Fruit fly (Drosophila melanogaster) whole organism, embryonic: ENCODE results near the gene lgs.

Experiments
- Bdp1 ChIP-seq: fragments of 200-800 bp; sonication (Bioruptor generic); optimal IDR thresholded peaks from 3 replicates; lab custom pipeline; 2016; ENCODE audit warnings: missing biosample characterization, missing genetic modification characterization
- CG10431 ChIP-seq: fragments of 200-800 bp; sonication (Bioruptor generic); optimal IDR thresholded peaks from 3 replicates; lab custom pipeline; 2018; ENCODE audit warnings: missing biosample characterization, mild to moderate bottlenecking, missing genetic modification characterization
- CG11093 ChIP-seq: fragments of 200-800 bp; sonication (Bioruptor generic); IDR thresholded peaks from 3 replicates; pipeline ENCODE4 v1.3.6; 2022; ENCODE audit warnings: missing biosample characterization, missing genetic modification characterization
- CG15269 ChIP-seq: fragments of 200-800 bp; sonication (Bioruptor generic); optimal IDR thresholded peaks from 2 replicates; lab custom pipeline; 2018; ENCODE audit warnings: missing biosample characterization, mild to moderate bottlenecking, missing genetic modification characterization, moderate library complexity
- CG17328 ChIP-seq: fragments of 200-800 bp; sonication (Bioruptor generic); IDR thresholded peaks from 2 replicates; pipeline ENCODE4 v1.3.6; 2022; ENCODE audit warnings: missing biosample characterization, missing genetic modification characterization
- CG17359 ChIP-seq: fragments of 200-800 bp; sonication (Bioruptor generic); optimal IDR thresholded peaks from 3 replicates; lab custom pipeline; 2018; ENCODE audit warnings: missing biosample characterization, mild to moderate bottlenecking, missing genetic modification characterization, moderate library complexity
- CG17612 ChIP-seq: fragments of 200-800 bp; sonication (Bioruptor generic); IDR thresholded peaks from 2 replicates; pipeline ENCODE4 v1.3.6; 2022; ENCODE audit warnings: missing biosample characterization, missing genetic modification characterization
- CG17829 ChIP-seq: fragments of 200-800 bp; optimal IDR thresholded peaks from 2 replicates; lab custom pipeline; 2019; ENCODE audit warnings: missing biosample characterization, mild to moderate bottlenecking, missing genetic modification characterization, moderate library complexity
- CG2199 ChIP-seq: fragments of 200-800 bp; sonication (Bioruptor generic); IDR thresholded peaks from 3 replicates; pipeline ENCODE4 v1.3.6; 2022; ENCODE audit warnings: missing biosample characterization, missing genetic modification characterization
- CG2202 ChIP-seq: fragments of 200-800 bp; sonication (Bioruptor generic); optimal IDR thresholded peaks from 2 replicates; lab custom pipeline; 2018; ENCODE audit warnings: missing biosample characterization, mild to moderate bottlenecking, missing genetic modification characterization
- CG6683 ChIP-seq: fragments of 200-800 bp; sonication (Bioruptor generic); optimal IDR thresholded peaks from 2 replicates; lab custom pipeline; 2017; ENCODE audit warnings: missing biosample characterization, mild to moderate bottlenecking, missing genetic modification characterization, missing genetic modification reagents
- CG6813 ChIP-seq: fragments of 200-800 bp; sonication (Bioruptor generic); optimal IDR thresholded peaks from 2 replicates; lab custom pipeline; 2017; ENCODE audit warnings: missing biosample characterization, missing genetic modification characterization, mild to moderate bottlenecking, moderate library complexity, missing genetic modification reagents
- CG7372 ChIP-seq: fragments of 200-800 bp; sonication (Bioruptor generic); IDR thresholded peaks from 2 replicates; pipeline ENCODE4 v1.3.6; 2022; ENCODE audit warnings: missing biosample characterization, missing genetic modification characterization
- CG7556 ChIP-seq: fragments of 200-800 bp; sonication (Bioruptor generic); optimal IDR thresholded peaks from 2 replicates; lab custom pipeline; 2017; ENCODE audit warnings: missing biosample characterization, mild to moderate bottlenecking, missing genetic modification characterization
- CG8388 ChIP-seq: fragments of 200-800 bp; sonication (Bioruptor generic); optimal IDR thresholded peaks from 2 replicates; lab custom pipeline; 2019; ENCODE audit warnings: missing biosample characterization, mild to moderate bottlenecking, missing genetic modification characterization, moderate library complexity
- Dad ChIP-seq: fragments of 200-800 bp; sonication (Bioruptor generic); optimal IDR thresholded peaks from 3 replicates; lab custom pipeline; 2016; ENCODE audit warnings: missing biosample characterization, missing genetic modification characterization
- Doc2 ChIP-seq: fragments of 200-800 bp; sonication (Bioruptor generic); IDR thresholded peaks from 2 replicates; pipeline ENCODE4 v1.3.6; 2022; ENCODE audit warnings: missing biosample characterization, missing genetic modification characterization
- Elba2 ChIP-seq: fragments of 200-800 bp; sonication (Bioruptor generic); optimal IDR thresholded peaks from 3 replicates; lab custom pipeline; 2016; ENCODE audit warnings: missing biosample characterization, missing genetic modification characterization
- Ets65A ChIP-seq: fragments of 200-800 bp; sonication (Bioruptor generic); peaks from one replicate; lab custom pipeline; 2016; ENCODE audit warnings: missing biosample characterization, missing genetic modification characterization
- NFAT ChIP-seq: fragments of 200-800 bp; sonication (Bioruptor generic); IDR thresholded peaks from 2 replicates; pipeline ENCODE4 v1.3.6; 2022; ENCODE audit warnings: missing biosample characterization, missing genetic modification characterization
- Nf-YB ChIP-seq: fragments of 200-800 bp; sonication (Bioruptor generic); optimal IDR thresholded peaks from 3 replicates; lab custom pipeline; 2019; ENCODE audit warnings: missing biosample characterization, mild to moderate bottlenecking, missing genetic modification characterization, moderate library complexity
- Nf-YC ChIP-seq: fragments of 200-800 bp; optimal IDR thresholded peaks from 3 replicates; lab custom pipeline; 2019; ENCODE audit warnings: missing biosample characterization, mild to moderate bottlenecking, missing genetic modification characterization, moderate library complexity
- PHDP ChIP-seq: fragments of 200-800 bp; sonication (Bioruptor generic); optimal IDR thresholded peaks from 3 replicates; lab custom pipeline; 2018; ENCODE audit warnings: missing biosample characterization, mild to moderate bottlenecking, missing genetic modification characterization, moderate library complexity
- Rfx ChIP-seq: fragments of 200-800 bp; sonication (Bioruptor generic); IDR thresholded peaks from 2 replicates; pipeline ENCODE4 v1.3.6; 2022; ENCODE audit warnings: missing biosample characterization, missing genetic modification characterization
- Spps ChIP-seq: fragments of 200-800 bp; sonication (Bioruptor generic); optimal IDR thresholded peaks from 2 replicates; lab custom pipeline; 2018; ENCODE audit warnings: missing biosample characterization, mild to moderate bottlenecking, missing genetic modification characterization
- Ssrp ChIP-seq: fragments of 200-800 bp; sonication (Bioruptor generic); optimal IDR thresholded peaks from 2 replicates; lab custom pipeline; 2018; ENCODE audit warnings: missing biosample characterization, mild to moderate bottlenecking, missing genetic modification characterization, moderate library complexity
- TFAM ChIP-seq: fragments of 200-800 bp; sonication (Bioruptor generic); optimal IDR thresholded peaks from 2 replicates; lab custom pipeline; 2017; ENCODE audit warnings: missing biosample characterization, missing genetic modification characterization, inconsistent platforms
- aop ChIP-seq: fragments of 200-800 bp; sonication (Bioruptor generic); IDR thresholded peaks from 2 replicates; pipeline ENCODE4 v1.3.6; 2022; ENCODE audit warnings: missing biosample characterization, missing genetic modification characterization
- btn ChIP-seq: fragments of 200-800 bp; sonication (Bioruptor generic); optimal IDR thresholded peaks from 2 replicates; lab custom pipeline; 2016; ENCODE audit warnings: missing biosample characterization, missing genetic modification characterization
- cas ChIP-seq: fragments of 200-800 bp; sonication (Bioruptor generic); IDR thresholded peaks from 2 replicates; pipeline ENCODE4 v1.3.6; 2022; ENCODE audit warnings: missing biosample characterization, missing genetic modification characterization
- fd102C ChIP-seq: fragments of 200-800 bp; sonication (Bioruptor generic); optimal IDR thresholded peaks from 2 replicates; lab custom pipeline; 2018; ENCODE audit warnings: missing biosample characterization, mild to moderate bottlenecking, missing genetic modification characterization, moderate library complexity
- gsb-n ChIP-seq: fragments of 200-800 bp; sonication (Bioruptor generic); optimal IDR thresholded peaks from 3 replicates; lab custom pipeline; 2018; ENCODE audit warnings: missing biosample characterization, mild to moderate bottlenecking, missing genetic modification characterization
- p53 ChIP-seq: fragments of 200-800 bp; sonication (Bioruptor generic); optimal IDR thresholded peaks from 2 replicates; lab custom pipeline; 2016; ENCODE audit warnings: missing biosample characterization, missing genetic modification characterization
- pan ChIP-seq, 4 experiments: fragments of >200 bp in 3 of 4; fragments of 200-800 bp in 1 of 4; sonication (Bioruptor generic) in 1 of 4; optimal IDR thresholded peaks in 3 of 4; IDR thresholded peaks in 1 of 4; 2 replicates each; pipeline versions ENCODE4 v1.3.6 to Lab custom; 2017 to 2022; ENCODE audit warnings: missing biosample characterization in 2 of 4, missing genetic modification characterization in 2 of 4, mixed read lengths in 1 of 4
- pros ChIP-seq: fragments of 200-800 bp; sonication (Bioruptor generic); optimal IDR thresholded peaks from 3 replicates; lab custom pipeline; 2019; ENCODE audit warnings: missing biosample characterization, mild to moderate bottlenecking, missing genetic modification characterization, moderate library complexity
- psq ChIP-seq: fragments of 200-800 bp; sonication (Bioruptor generic); optimal IDR thresholded peaks from 2 replicates; lab custom pipeline; 2017; ENCODE audit warnings: missing biosample characterization, missing genetic modification characterization
- sens ChIP-seq: fragments of 200-800 bp; sonication (Bioruptor generic); peaks from one replicate; lab custom pipeline; 2016; ENCODE audit warnings: missing biosample characterization, missing genetic modification characterization
- z ChIP-seq: fragments of 200-800 bp; sonication (Bioruptor generic); IDR thresholded peaks from 3 replicates; pipeline ENCODE4 v1.3.6; 2022; ENCODE audit warnings: missing biosample characterization, missing genetic modification characterization
- zfh1 ChIP-seq: fragments of 200-800 bp; sonication (Bioruptor generic); IDR thresholded peaks from 3 replicates; pipeline ENCODE4 v1.3.6; 2022; ENCODE audit warnings: missing biosample characterization, missing genetic modification characterization

The lgs gene

dm6 chr4:423338-423737 lies 20.4 kb downstream of the lgs start:
- TF ChIP-seq psq (GFP tag; lab: Kevin White, UChicago) = no peak
- TF ChIP-seq aop (GFP tag; lab: Robert Waterston, UW) = no peak
- TF ChIP-seq pan (optimal IDR thresholded peaks at IDR 0.05; lab: Kevin White, UChicago) = no peak
- TF ChIP-seq pan (GFP tag; optimal IDR thresholded peaks at IDR 0.05 in 1 of 2, IDR thresholded peaks at IDR 0.05 in 1 of 2) = no peak
- TF ChIP-seq CG2199 (GFP tag; lab: Robert Waterston, UW) = peak; percentile 68; the same call in 1 of the 3 replicates
- TF ChIP-seq Nf-YC (tag; lab: Kevin White, UChicago) = peak; percentile 94
- no peak for TF ChIP-seq CG15269
- no peak for TF ChIP-seq cas (GFP tag; lab: Robert Waterston, UW)
- no peak for TF ChIP-seq p53 (GFP tag; lab: Kevin White, UChicago)
- no peak for TF ChIP-seq Bdp1
- no peak for TF ChIP-seq Spps (tag; lab: Kevin White, UChicago)
- TF ChIP-seq CG7372 = no peak
- TF ChIP-seq CG6813 (GFP tag; lab: Kevin White, UChicago) = no peak
- peak; percentile 96 for TF ChIP-seq Nf-YB (GFP tag; lab: Kevin White, UChicago)
- no peak for TF ChIP-seq CG11093 (GFP tag; lab: Robert Waterston, UW)
- no peak for TF ChIP-seq CG2202 (tag; lab: Kevin White, UChicago)
- peak; percentile 74; the same call in 2 of the 3 replicates for TF ChIP-seq z (GFP tag; lab: Robert Waterston, UW)
- TF ChIP-seq pros = peak; percentile 44
- no peak for TF ChIP-seq zfh1
- TF ChIP-seq btn (GFP tag; lab: Kevin White, UChicago) = no peak
- TF ChIP-seq sens (GFP tag; lab: Kevin White, UChicago) = peak; percentile 41
- no peak for TF ChIP-seq CG17829 (tag; lab: Kevin White, UChicago)
- no peak for TF ChIP-seq Dad
- no peak for TF ChIP-seq Doc2 (GFP tag; lab: Robert Waterston, UW)
- TF ChIP-seq CG10431 = no peak
- no peak for TF ChIP-seq CG17328 (GFP tag; lab: Robert Waterston, UW)
- TF ChIP-seq TFAM (GFP tag; lab: Kevin White, UChicago) = no peak
- TF ChIP-seq NFAT (GFP tag; lab: Robert Waterston, UW) = no peak
- TF ChIP-seq Ssrp (tag; lab: Kevin White, UChicago) = no peak
- TF ChIP-seq CG17612 (GFP tag; lab: Robert Waterston, UW) = no peak

- TF ChIP-seq Rfx (no peak), fd102C (GFP tag; lab: Kevin White, UChicago) (no peak), CG7556 (no peak), CG6683 (no peak), Ets65A (GFP tag; lab: Kevin White, UChicago) (peak; percentile 29), Elba2 (peak; percentile 16), sens (GFP tag; lab: Kevin White, UChicago) (peak; percentile 26), CG17359 (tag; lab: Kevin White, UChicago) (no peak), CG2199 (GFP tag; lab: Robert Waterston, UW) (0 out of 3 replicates have a peak, but pooled peaks have one; percentile 35), PHDP (tag; lab: Kevin White, UChicago) (no peak), Nf-YB (GFP tag; lab: Kevin White, UChicago) (peak; percentile 91), Nf-YC (tag; lab: Kevin White, UChicago) (peak; percentile 72)
These were observed 21.9 kb downstream of the lgs start for dm6 chr4:421772-422171.

- TF ChIP-seq gsb-n (tag; lab: Kevin White, UChicago) (no peak), CG8388 (GFP tag; lab: Kevin White, UChicago) (peak; percentile 68)
These were observed 22.7 kb downstream of the lgs start for dm6 chr4:421025-421424.
